Worm (Caenorhabditis elegans) whole organism, L1 larva: Measurements from ENCODE around the gene pitp-1.
A peak's percentile ranks its signal among the peaks of the same experiment; 100 is the strongest.

Experiments
- Y116A8C.19 ChIP-seq: sonication (generic microtip); optimal IDR thresholded peaks from 2 replicates; lab custom pipeline; 2016; ENCODE audit warnings: missing compliant biosample characterization, missing genetic modification characterization, borderline replicate concordance
- aha-1 ChIP-seq: fragments of 150-350 bp; optimal IDR thresholded peaks from 2 replicates; lab custom pipeline; 2014; ENCODE audit warnings: missing biosample characterization, missing genetic modification characterization
- alr-1 ChIP-seq: fragments of 200-800 bp; sonication (Bioruptor generic); optimal IDR thresholded peaks from 2 replicates; lab custom pipeline; 2018; ENCODE audit warnings: borderline replicate concordance, mild to moderate bottlenecking, missing genetic modification characterization, missing compliant biosample characterization
- blmp-1 ChIP-seq: fragments of 150-350 bp; optimal IDR thresholded peaks from 2 replicates; lab custom pipeline; 2014; ENCODE audit warnings: missing biosample characterization, missing genetic modification characterization
- ceh-63 ChIP-seq: fragments of 200-800 bp; sonication (Bioruptor generic); optimal IDR thresholded peaks from 2 replicates; lab custom pipeline; 2018; ENCODE audit warnings: mild to moderate bottlenecking, missing genetic modification characterization, missing compliant biosample characterization
- ceh-82 ChIP-seq, 3 experiments: fragments of 150-350 bp in 1 of 3; sonication (generic microtip) in 2 of 3; optimal IDR thresholded peaks; 2 replicates each; lab custom pipeline; 2014 to 2017; ENCODE audit warnings: missing biosample characterization in 3 of 3, missing genetic modification characterization in 3 of 3
- ces-1 ChIP-seq: fragments of 150-350 bp; optimal IDR thresholded peaks from 2 replicates; lab custom pipeline; 2014; ENCODE audit warnings: missing biosample characterization, missing genetic modification reagents, missing genetic modification characterization
- dpl-1 ChIP-seq, 3 experiments: fragments of 150-350 bp in 2 of 3; sonication (generic microtip) in 1 of 3; optimal IDR thresholded peaks; 2 replicates each; lab custom pipeline; 2014 to 2017; ENCODE audit warnings: missing biosample characterization in 3 of 3, missing genetic modification characterization in 3 of 3, missing genetic modification reagents in 3 of 3
- dsc-1 ChIP-seq: sonication (generic microtip); optimal IDR thresholded peaks from 2 replicates; lab custom pipeline; 2016; ENCODE audit warnings: mild to moderate bottlenecking, missing genetic modification characterization, missing compliant biosample characterization
- efl-1 ChIP-seq, 4 experiments: fragments of 150-350 bp; optimal IDR thresholded peaks in 3 of 4; peaks in 1 of 4; 1 replicate in 1 of 4; 2 replicates in 3 of 4; lab custom pipeline; 2014; ENCODE audit warnings: missing biosample characterization in 2 of 4, missing genetic modification characterization in 2 of 4, missing genetic modification reagents in 2 of 4
- efl-3 ChIP-seq: fragments of 200-800 bp; sonication (Bioruptor generic); optimal IDR thresholded peaks from 2 replicates; lab custom pipeline; 2018; ENCODE audit warnings: mild to moderate bottlenecking, missing genetic modification characterization, missing compliant biosample characterization
- elt-3 ChIP-seq, 6 experiments: fragments of 150-350 bp in 1 of 6; sonication (generic microtip); optimal IDR thresholded peaks; 2 replicates each; lab custom pipeline; 2017 to 2018; ENCODE audit warnings: missing biosample characterization in 6 of 6, missing genetic modification characterization in 6 of 6, inconsistent platforms in 1 of 6
- fkh-10 ChIP-seq: sonication (generic microtip); optimal IDR thresholded peaks from 2 replicates; lab custom pipeline; 2017; ENCODE audit warnings: missing biosample characterization, missing genetic modification reagents, missing genetic modification characterization
- fkh-4 ChIP-seq: sonication (generic microtip); optimal IDR thresholded peaks from 2 replicates; lab custom pipeline; 2016; ENCODE audit warnings: missing compliant biosample characterization, missing genetic modification characterization, borderline replicate concordance
- grh-1 ChIP-seq: fragments of 200-800 bp; sonication (Bioruptor generic); IDR thresholded peaks from 2 replicates; pipeline ENCODE4 v1.3.6; 2022; ENCODE audit warnings: missing genetic modification reagents, missing genetic modification characterization, missing compliant biosample characterization
- hpl-2 ChIP-seq: fragments of 150-350 bp; optimal IDR thresholded peaks from 2 replicates; lab custom pipeline; 2014; ENCODE audit warnings: missing biosample characterization, missing genetic modification reagents, missing genetic modification characterization
- irx-1 ChIP-seq: sonication (generic microtip); optimal IDR thresholded peaks from 2 replicates; lab custom pipeline; 2016; ENCODE audit warnings: missing genetic modification characterization, missing compliant biosample characterization
- jun-1 ChIP-seq: fragments of 150-350 bp; optimal IDR thresholded peaks from 2 replicates; lab custom pipeline; 2014; ENCODE audit warnings: missing biosample characterization, missing genetic modification reagents, missing genetic modification characterization
- lin-35 ChIP-seq, 2 experiments: fragments of 150-350 bp; optimal IDR thresholded peaks; 2 replicates each; lab custom pipeline; 2014; ENCODE audit warnings: missing biosample characterization in 2 of 2, missing genetic modification characterization in 2 of 2, missing genetic modification reagents in 2 of 2
- mdl-1 ChIP-seq, 2 experiments: fragments of 150-350 bp; optimal IDR thresholded peaks; 2 replicates each; lab custom pipeline; 2014 to 2017; ENCODE audit warnings: missing biosample characterization in 2 of 2, missing genetic modification characterization in 2 of 2, inconsistent platforms in 1 of 2
- mep-1 ChIP-seq: fragments of 150-350 bp; optimal IDR thresholded peaks from 2 replicates; lab custom pipeline; 2014; ENCODE audit warnings: missing biosample characterization, missing genetic modification characterization
- nhr-12 ChIP-seq: sonication (generic microtip); optimal IDR thresholded peaks from 2 replicates; lab custom pipeline; 2017; ENCODE audit warnings: missing biosample characterization, missing genetic modification characterization
- nhr-19 ChIP-seq: fragments of 200-800 bp; sonication (Bioruptor generic); conservative IDR thresholded peaks from 2 replicates; pipeline ENCODE4 v1.3.6; 2022; ENCODE audit warnings: missing genetic modification characterization, missing compliant biosample characterization
- nhr-20 ChIP-seq: sonication (generic microtip); optimal IDR thresholded peaks from 2 replicates; lab custom pipeline; 2016; ENCODE audit warnings: mild to moderate bottlenecking, missing genetic modification characterization, missing compliant biosample characterization
- nhr-237 ChIP-seq: fragments of 150-350 bp; optimal IDR thresholded peaks from 2 replicates; lab custom pipeline; 2014; ENCODE audit warnings: missing biosample characterization, missing genetic modification characterization
- nhr-28 ChIP-seq: fragments of 150-350 bp; optimal IDR thresholded peaks from 2 replicates; lab custom pipeline; 2014; ENCODE audit warnings: missing biosample characterization, missing genetic modification characterization
- nhr-84 ChIP-seq: sonication (generic microtip); optimal IDR thresholded peaks from 2 replicates; lab custom pipeline; 2017; ENCODE audit warnings: missing biosample characterization, missing genetic modification characterization
- nhr-85 ChIP-seq: sonication (generic microtip); peaks from one replicate; lab custom pipeline; 2016; ENCODE audit warnings: missing genetic modification characterization, inconsistent platforms, missing compliant biosample characterization
- nhr-90 ChIP-seq: sonication (generic microtip); optimal IDR thresholded peaks from 2 replicates; lab custom pipeline; 2016; ENCODE audit warnings: mild to moderate bottlenecking, missing genetic modification characterization, missing compliant biosample characterization; ENCODE audit not compliant: poor library complexity
- snpc-4 ChIP-seq: fragments of 150-350 bp; optimal IDR thresholded peaks from 2 replicates; lab custom pipeline; 2014; ENCODE audit warnings: missing biosample characterization, missing genetic modification characterization
- snu-23 ChIP-seq: sonication (generic microtip); optimal IDR thresholded peaks from 2 replicates; lab custom pipeline; 2016; ENCODE audit warnings: missing genetic modification characterization, missing compliant biosample characterization
- sptf-1 ChIP-seq: fragments of 150-350 bp; optimal IDR thresholded peaks from 2 replicates; lab custom pipeline; 2014; ENCODE audit warnings: missing biosample characterization, missing genetic modification characterization
- sup-37 ChIP-seq: fragments of 200-800 bp; sonication (Bioruptor generic); optimal IDR thresholded peaks from 2 replicates; lab custom pipeline; 2018; ENCODE audit warnings: mild to moderate bottlenecking, missing genetic modification characterization, missing compliant biosample characterization
- swsn-7 ChIP-seq: sonication (generic microtip); optimal IDR thresholded peaks from 2 replicates; lab custom pipeline; 2016; ENCODE audit warnings: missing genetic modification characterization, missing compliant biosample characterization
- unc-62 ChIP-seq: fragments of 150-350 bp; optimal IDR thresholded peaks from 2 replicates; lab custom pipeline; 2014; ENCODE audit warnings: missing biosample characterization, missing genetic modification reagents, missing genetic modification characterization
- zag-1 ChIP-seq: fragments of 150-350 bp; optimal IDR thresholded peaks from 2 replicates; lab custom pipeline; 2014; ENCODE audit warnings: missing biosample characterization, missing genetic modification characterization
- zip-4 ChIP-seq: fragments of 200-800 bp; sonication (Bioruptor generic); optimal IDR thresholded peaks from 2 replicates; lab custom pipeline; 2018; ENCODE audit warnings: mild to moderate bottlenecking, missing genetic modification characterization, moderate library complexity, missing compliant biosample characterization
- ztf-4 ChIP-seq: fragments of 150-350 bp; optimal IDR thresholded peaks from 2 replicates; lab custom pipeline; 2014; ENCODE audit warnings: missing biosample characterization, missing genetic modification characterization

Gene pitp-1

ce11 chrIII:3520417-3520816 is 9.2 kb downstream of the pitp-1 start (continued):
- TF ChIP-seq dsc-1 (no peak), nhr-237 (no peak), lin-35 (GFP tag; optimal IDR thresholded peaks at IDR 0.05; lab: Kevin White, UChicago) (peak in 1 of 2 experiments; percentile 44), swsn-7 (tag; lab: Kevin White, UChicago) (no peak), ces-1 (GFP tag; lab: Kevin White, UChicago) (no peak), ztf-4 (tag; lab: Kevin White, UChicago) (no peak), ceh-82 (tag; optimal IDR thresholded peaks at IDR 0.05; lab: Kevin White, UChicago) (no peak), nhr-28 (tag; lab: Kevin White, UChicago) (no peak), jun-1 (tag; lab: Kevin White, UChicago) (no peak), nhr-84 (tag; lab: Kevin White, UChicago) (no peak), snpc-4 (tag; lab: Kevin White, UChicago) (no peak), Y116A8C.19 (tag; lab: Kevin White, UChicago) (no peak), nhr-85 (tag; lab: Kevin White, UChicago) (no peak), sptf-1 (no peak), hpl-2 (no peak), blmp-1 (tag; lab: Kevin White, UChicago) (peak; percentile 71), alr-1 (tag; lab: Kevin White, UChicago) (no peak), nhr-90 (peak; percentile 11), efl-3 (no peak), aha-1 (tag; lab: Kevin White, UChicago) (no peak), nhr-12 (tag; lab: Kevin White, UChicago) (no peak), snu-23 (peak; percentile 18), sup-37 (GFP tag; lab: Kevin White, UChicago) (no peak), nhr-19 (GFP tag; lab: Robert Waterston, UW) (no peak), zag-1 (no peak), fkh-10 (no peak)

ce11 chrIII:3519505-3519904 is 10.1 kb downstream of the pitp-1 start, which contains the start of gene hmit-1.3:
hmit-1.3 (minus strand) TSS chrIII:3519607.
- TF ChIP-seq nhr-12 (tag; lab: Kevin White, UChicago) (no peak), lin-35 (GFP tag; optimal IDR thresholded peaks at IDR 0.05; lab: Kevin White, UChicago) (peak in 1 of 2 experiments; percentile 9)

- no peak for TF ChIP-seq irx-1
- TF ChIP-seq snu-23, result no peak
- TF ChIP-seq fkh-4 (tag; lab: Kevin White, UChicago), result no peak
- peak; percentile 26 to 52 for TF ChIP-seq efl-1 (optimal IDR thresholded peaks at IDR 0.05; lab: Kevin White, UChicago)
- peak; percentile 48 to 96 for TF ChIP-seq efl-1 (GFP tag; optimal IDR thresholded peaks at IDR 0.05 in 1 of 2; lab: Kevin White, UChicago)
- peak in 1 of 2 experiments; percentile 67 for TF ChIP-seq lin-35 (GFP tag; optimal IDR thresholded peaks at IDR 0.05; lab: Kevin White, UChicago)
- TF ChIP-seq ceh-82 (tag; optimal IDR thresholded peaks at IDR 0.05; lab: Kevin White, UChicago), result no peak
- no peak for TF ChIP-seq mdl-1 (tag; optimal IDR thresholded peaks at IDR 0.05; lab: Kevin White, UChicago)
- TF ChIP-seq mep-1, result no peak
- TF ChIP-seq grh-1 (GFP tag; lab: Robert Waterston, UW), result no peak
- no peak for TF ChIP-seq ceh-63 (GFP tag; lab: Kevin White, UChicago)
- TF ChIP-seq zip-4 (GFP tag; lab: Kevin White, UChicago), result no peak
- no peak for TF ChIP-seq nhr-20 (tag; lab: Kevin White, UChicago)
- peak in 2 of 3 experiments; percentile 37 to 46 for TF ChIP-seq dpl-1 (GFP tag; optimal IDR thresholded peaks at IDR 0.05; lab: Kevin White, UChicago)
- TF ChIP-seq elt-3 (tag; optimal IDR thresholded peaks at IDR 0.05; lab: Kevin White, UChicago), result no peak
- TF ChIP-seq unc-62 (GFP tag; lab: Kevin White, UChicago), result no peak
- no peak for TF ChIP-seq Y116A8C.19 (tag; lab: Kevin White, UChicago)
These were observed 17.8 kb downstream of the pitp-1 start for ce11 chrIII:3511808-3512207.
